Worm (Caenorhabditis elegans) whole organism, young adult: ENCODE data around the gene pcp-2.

Experiments used
- B0261.1 ChIP-seq: sonication (generic microtip); optimal IDR thresholded peaks from 2 replicates; lab custom pipeline; 2016; ENCODE audit warnings: mild to moderate bottlenecking, missing genetic modification characterization, moderate library complexity, missing compliant biosample characterization
- D2030.7 ChIP-seq: fragments of 200-800 bp; sonication (Bioruptor generic); IDR thresholded peaks from 2 replicates; pipeline ENCODE4 v1.3.6; 2022; ENCODE audit warnings: missing genetic modification reagents, missing genetic modification characterization, missing compliant biosample characterization
- F10E7.11 ChIP-seq: sonication (generic microtip); optimal IDR thresholded peaks from 2 replicates; lab custom pipeline; 2017; ENCODE audit warnings: mild to moderate bottlenecking, missing genetic modification characterization, moderate library complexity, missing compliant biosample characterization
- F22D6.2 ChIP-seq: sonication (generic microtip); optimal IDR thresholded peaks from 2 replicates; lab custom pipeline; 2016; ENCODE audit warnings: mild to moderate bottlenecking, missing genetic modification characterization, missing compliant biosample characterization
- F39B2.1 ChIP-seq: fragments of 200-800 bp; sonication (Bioruptor generic); IDR thresholded peaks from 2 replicates; pipeline ENCODE4 v1.3.6; 2022; ENCODE audit warnings: missing genetic modification reagents, missing genetic modification characterization, missing compliant biosample characterization
- F49E8.2 ChIP-seq: sonication (generic microtip); optimal IDR thresholded peaks from 3 replicates; lab custom pipeline; 2017; ENCODE audit warnings: missing genetic modification characterization, mild to moderate bottlenecking, missing compliant biosample characterization, antibody characterized with exemption, moderate library complexity; ENCODE audit not compliant: insufficient read depth
- Y56A3A.18 ChIP-seq: fragments of 200-800 bp; sonication (Bioruptor generic); IDR thresholded peaks from 2 replicates; pipeline ENCODE4 v1.3.6; 2022; ENCODE audit warnings: missing genetic modification reagents, missing genetic modification characterization, missing compliant biosample characterization
- Y67H2A.10 ChIP-seq: fragments of 200-800 bp; sonication (Bioruptor generic); conservative IDR thresholded peaks from 2 replicates; pipeline ENCODE4 v1.3.6; 2022; ENCODE audit warnings: missing genetic modification reagents, missing genetic modification characterization, missing compliant biosample characterization
- Y79H2A.3 ChIP-seq: fragments of 200-800 bp; sonication (Bioruptor generic); conservative IDR thresholded peaks from 2 replicates; pipeline ENCODE4 v1.3.6; 2022; ENCODE audit warnings: missing genetic modification reagents, missing genetic modification characterization, missing compliant biosample characterization
- ZK185.1 ChIP-seq: sonication (generic microtip); optimal IDR thresholded peaks from 2 replicates; lab custom pipeline; 2016; ENCODE audit warnings: mild to moderate bottlenecking, missing genetic modification characterization, missing compliant biosample characterization; ENCODE audit not compliant: poor library complexity, severe bottlenecking
- akir-1 ChIP-seq: fragments of 200-800 bp; sonication (Bioruptor generic); optimal IDR thresholded peaks from 2 replicates; lab custom pipeline; 2018; ENCODE audit warnings: mild to moderate bottlenecking, missing genetic modification characterization, moderate library complexity, missing compliant biosample characterization
- aptf-2 ChIP-seq: fragments of 200-800 bp; sonication (Bioruptor generic); conservative IDR thresholded peaks from 2 replicates; pipeline ENCODE4 v1.3.6; 2022; ENCODE audit warnings: missing genetic modification reagents, missing genetic modification characterization, missing compliant biosample characterization
- attf-3 ChIP-seq: fragments of 200-800 bp; sonication (Bioruptor generic); conservative IDR thresholded peaks from 2 replicates; pipeline ENCODE4 v1.3.6; 2022; ENCODE audit warnings: missing genetic modification reagents, missing genetic modification characterization, missing compliant biosample characterization
- bed-2 ChIP-seq: fragments of 200-800 bp; sonication (Bioruptor generic); IDR thresholded peaks from 2 replicates; pipeline ENCODE4 v1.3.6; 2022; ENCODE audit warnings: missing genetic modification reagents, missing genetic modification characterization, missing compliant biosample characterization
- ccch-3 ChIP-seq: fragments of 200-800 bp; sonication (Bioruptor generic); optimal IDR thresholded peaks from 2 replicates; lab custom pipeline; 2018; ENCODE audit warnings: mild to moderate bottlenecking, missing genetic modification characterization, missing compliant biosample characterization
- cebp-2 ChIP-seq: fragments of 200-800 bp; sonication (Bioruptor generic); IDR thresholded peaks from 2 replicates; pipeline ENCODE4 v1.3.6; 2022; ENCODE audit warnings: missing genetic modification characterization, missing compliant biosample characterization
- ceh-27 ChIP-seq: fragments of 200-800 bp; sonication (Bioruptor generic); optimal IDR thresholded peaks from 2 replicates; lab custom pipeline; 2018; ENCODE audit warnings: mild to moderate bottlenecking, missing genetic modification characterization, moderate library complexity, missing compliant biosample characterization
- ceh-58 ChIP-seq: fragments of 200-800 bp; sonication (Bioruptor generic); IDR thresholded peaks from 2 replicates; pipeline ENCODE4 v1.3.6; 2022; ENCODE audit warnings: missing genetic modification characterization, missing compliant biosample characterization
- ceh-91 ChIP-seq: fragments of 200-800 bp; sonication (Bioruptor generic); IDR thresholded peaks from 2 replicates; pipeline ENCODE4 v1.3.6; 2022; ENCODE audit warnings: missing genetic modification reagents, missing genetic modification characterization, missing compliant biosample characterization
- die-1 ChIP-seq: sonication (generic microtip); optimal IDR thresholded peaks from 2 replicates; lab custom pipeline; 2016; ENCODE audit warnings: missing genotype, mild to moderate bottlenecking, missing genetic modification characterization, missing compliant biosample characterization
- dpl-1 ChIP-seq: fragments of 150-350 bp; optimal IDR thresholded peaks from 2 replicates; lab custom pipeline; 2014; ENCODE audit warnings: missing biosample characterization, missing genetic modification reagents, missing genetic modification characterization
- efl-1 ChIP-seq: fragments of 150-350 bp; optimal IDR thresholded peaks from 2 replicates; lab custom pipeline; 2014; ENCODE audit warnings: missing biosample characterization, missing genetic modification reagents, missing genetic modification characterization
- fkh-3 ChIP-seq: sonication (generic microtip); optimal IDR thresholded peaks from 2 replicates; lab custom pipeline; 2016; ENCODE audit warnings: mild to moderate bottlenecking, missing genetic modification characterization, missing compliant biosample characterization
- him-1 ChIP-seq: sonication (generic microtip); optimal IDR thresholded peaks from 2 replicates; lab custom pipeline; 2016; ENCODE audit warnings: missing genotype, missing genetic modification reagents, missing genetic modification characterization, missing compliant biosample characterization
- hlh-26 ChIP-seq: fragments of 200-800 bp; sonication (Bioruptor generic); conservative IDR thresholded peaks from 2 replicates; pipeline ENCODE4 v1.3.6; 2022; ENCODE audit warnings: missing genetic modification reagents, missing genetic modification characterization, missing compliant biosample characterization
- hmg-1.2 ChIP-seq: fragments of 200-800 bp; sonication (Bioruptor generic); IDR thresholded peaks from 2 replicates; pipeline ENCODE4 v1.3.6; 2022; ENCODE audit warnings: missing genetic modification reagents, missing genetic modification characterization, missing compliant biosample characterization
- hrde-1 ChIP-seq: sonication (generic microtip); optimal IDR thresholded peaks from 2 replicates; lab custom pipeline; 2016; ENCODE audit warnings: missing genetic modification characterization, mild to moderate bottlenecking, missing compliant biosample characterization, moderate library complexity, missing genotype, missing genetic modification reagents, borderline replicate concordance
- let-526 ChIP-seq: fragments of 200-800 bp; sonication (Bioruptor generic); IDR thresholded peaks from 2 replicates; pipeline ENCODE4 v1.3.6; 2022; ENCODE audit warnings: missing genetic modification reagents, missing genetic modification characterization, missing compliant biosample characterization
- let-607 ChIP-seq, 2 experiments: fragments of 200-800 bp in 1 of 2; sonication (Bioruptor generic) in 1 of 2; sonication (generic microtip) in 1 of 2; optimal IDR thresholded peaks; 2 replicates each; lab custom pipeline; 2016 to 2018; ENCODE audit warnings: mild to moderate bottlenecking in 2 of 2, missing compliant biosample characterization in 2 of 2, missing genetic modification characterization in 2 of 2, moderate library complexity in 2 of 2, missing genotype in 1 of 2
- lin-54 ChIP-seq: fragments of 200-800 bp; sonication (Bioruptor generic); optimal IDR thresholded peaks from 2 replicates; lab custom pipeline; 2018; ENCODE audit warnings: mild to moderate bottlenecking, missing genetic modification characterization, missing compliant biosample characterization
- lir-1 ChIP-seq: fragments of 200-800 bp; sonication (Bioruptor generic); conservative IDR thresholded peaks from 2 replicates; pipeline ENCODE4 v1.3.6; 2022; ENCODE audit warnings: missing genetic modification reagents, missing genetic modification characterization, missing compliant biosample characterization
- lsy-27 ChIP-seq: sonication (generic microtip); optimal IDR thresholded peaks from 2 replicates; lab custom pipeline; 2017; ENCODE audit warnings: missing genetic modification characterization, mild to moderate bottlenecking, missing compliant biosample characterization, antibody characterized with exemption, missing genotype, borderline replicate concordance; ENCODE audit not compliant: insufficient read depth
- nfya-1 ChIP-seq: sonication (generic microtip); optimal IDR thresholded peaks from 2 replicates; lab custom pipeline; 2017; ENCODE audit warnings: antibody characterized with exemption, missing compliant biosample characterization, missing genetic modification characterization, borderline replicate concordance; ENCODE audit not compliant: insufficient read depth
- nhr-179 ChIP-seq: sonication (generic microtip); optimal IDR thresholded peaks from 2 replicates; lab custom pipeline; 2016; ENCODE audit warnings: mild to moderate bottlenecking, missing genetic modification characterization, missing compliant biosample characterization
- nhr-27 ChIP-seq: fragments of 200-800 bp; sonication (Bioruptor generic); optimal IDR thresholded peaks from 2 replicates; lab custom pipeline; 2018; ENCODE audit warnings: mild to moderate bottlenecking, missing genetic modification characterization, moderate library complexity, missing compliant biosample characterization
- pbrm-1 ChIP-seq: fragments of 200-800 bp; sonication (Bioruptor generic); IDR thresholded peaks from 2 replicates; pipeline ENCODE4 v1.3.6; 2022; ENCODE audit warnings: missing genetic modification reagents, missing genetic modification characterization, missing compliant biosample characterization
- rpc-1 ChIP-seq, 2 experiments: fragments of 150-350 bp in 1 of 2; sonication (generic microtip) in 1 of 2; optimal IDR thresholded peaks; 2 replicates each; lab custom pipeline; 2014 to 2018; ENCODE audit warnings: missing biosample characterization in 1 of 2, missing genetic modification characterization in 1 of 2, missing genetic modification reagents in 1 of 2, missing genotype in 1 of 2
- snpc-1.1 ChIP-seq: sonication (generic microtip); optimal IDR thresholded peaks from 2 replicates; lab custom pipeline; 2017; ENCODE audit warnings: missing genetic modification characterization, mild to moderate bottlenecking, missing compliant biosample characterization, antibody characterized with exemption, moderate library complexity, missing genotype, missing genetic modification reagents; ENCODE audit not compliant: insufficient read depth
- snpc-3.4 ChIP-seq: sonication (generic microtip); optimal IDR thresholded peaks from 2 replicates; lab custom pipeline; 2017; ENCODE audit warnings: missing genetic modification characterization, mild to moderate bottlenecking, missing compliant biosample characterization, antibody characterized with exemption, moderate library complexity, missing genotype, missing genetic modification reagents
- snpc-4 ChIP-seq, 5 experiments: fragments of 150-350 bp in 1 of 5; sonication (generic microtip) in 4 of 5; optimal IDR thresholded peaks; 2 replicates each; lab custom pipeline; 2014 to 2018; ENCODE audit warnings: missing genetic modification characterization in 5 of 5, missing biosample characterization in 3 of 5, antibody characterized with exemption in 2 of 5, mild to moderate bottlenecking in 2 of 5, missing compliant biosample characterization in 2 of 5, missing genotype in 2 of 5, moderate library complexity in 2 of 5, missing genetic modification reagents in 1 of 5
- somi-1 ChIP-seq: fragments of 200-800 bp; sonication (Bioruptor generic); optimal IDR thresholded peaks from 2 replicates; lab custom pipeline; 2018; ENCODE audit warnings: mild to moderate bottlenecking, missing genetic modification characterization, missing compliant biosample characterization
- xnd-1 ChIP-seq: sonication (generic microtip); optimal IDR thresholded peaks from 2 replicates; lab custom pipeline; 2016; ENCODE audit warnings: missing genotype, missing genetic modification reagents, missing genetic modification characterization, missing compliant biosample characterization
- zfh-2 ChIP-seq: fragments of 200-800 bp; sonication (Bioruptor generic); conservative IDR thresholded peaks from 2 replicates; pipeline ENCODE4 v1.3.6; 2022; ENCODE audit warnings: missing genetic modification reagents, missing genetic modification characterization, missing compliant biosample characterization
- ztf-18 ChIP-seq: sonication (generic microtip); optimal IDR thresholded peaks from 2 replicates; lab custom pipeline; 2016; ENCODE audit warnings: missing genotype, mild to moderate bottlenecking, missing genetic modification characterization, missing compliant biosample characterization
- ztf-26 ChIP-seq: sonication (generic microtip); optimal IDR thresholded peaks from 2 replicates; lab custom pipeline; 2017; ENCODE audit warnings: missing genetic modification characterization, missing compliant biosample characterization

pcp-2 gene

DNA sequence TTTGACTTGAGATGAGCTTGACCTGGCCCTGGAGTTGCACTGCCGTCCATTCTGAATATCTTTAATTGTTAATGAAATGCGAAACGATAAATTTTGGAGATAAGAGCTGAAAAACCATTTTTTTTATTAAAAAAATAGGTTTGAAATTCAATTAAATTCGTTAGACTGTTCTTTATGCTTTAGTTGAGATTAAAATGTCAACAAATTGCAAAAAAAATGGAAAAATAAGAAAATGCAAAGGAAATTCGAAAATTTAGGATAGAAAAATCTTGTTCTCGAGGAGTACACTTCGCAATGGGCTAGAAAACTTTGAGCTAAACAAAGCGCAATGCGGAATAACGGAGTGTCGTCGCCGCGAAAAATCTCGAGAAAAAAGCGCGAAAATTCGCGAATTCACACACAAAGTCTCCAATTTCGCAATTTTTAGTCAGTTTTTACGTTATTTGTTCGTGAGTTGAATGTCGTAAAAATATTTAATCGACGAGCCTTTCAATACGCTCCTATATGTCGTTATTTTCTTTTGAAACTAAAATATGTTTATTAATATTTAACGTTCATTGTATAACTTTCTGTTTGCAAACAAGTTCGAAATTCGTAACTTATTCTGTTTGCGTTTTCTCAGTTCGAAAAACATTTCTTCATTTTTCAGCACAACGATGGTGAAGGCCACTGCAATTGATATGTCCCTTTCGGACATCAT, 18.0 kb downstream of the pcp-2 start, which contains the start of the genes rpb-12 and aly-2 (continued):
- TF ChIP-seq Y67H2A.10 (GFP tag; lab: Robert Waterston, UW) = no peak
- TF ChIP-seq ccch-3 = no peak
- TF ChIP-seq him-1 = peak; percentile 75
- TF ChIP-seq nhr-27 (tag; lab: Kevin White, UChicago) = no peak
- no peak for TF ChIP-seq rpc-1 (optimal IDR thresholded peaks at IDR 0.05; lab: Kevin White, UChicago)
- TF ChIP-seq rpc-1 (tag; optimal IDR thresholded peaks at IDR 0.05; lab: Kevin White, UChicago) = no peak
- no peak for TF ChIP-seq hlh-26 (GFP tag; lab: Robert Waterston, UW)
- peak; percentile 95 for TF ChIP-seq efl-1
- TF ChIP-seq Y56A3A.18 (GFP tag; lab: Robert Waterston, UW) = no peak
- no peak for TF ChIP-seq die-1 (tag; lab: Kevin White, UChicago)
- no peak for TF ChIP-seq ZK185.1 (tag; lab: Kevin White, UChicago)
- no peak for TF ChIP-seq lsy-27 (tag; lab: Kevin White, UChicago)
- TF ChIP-seq F10E7.11 (tag; lab: Kevin White, UChicago) = no peak
- no peak for TF ChIP-seq nhr-179 (tag; lab: Kevin White, UChicago)
- no peak for TF ChIP-seq let-526 (GFP tag; lab: Robert Waterston, UW)
- peak; percentile 79 for TF ChIP-seq snpc-4 (GFP tag; optimal IDR thresholded peaks at IDR 0.05; lab: Kevin White, UChicago)
- TF ChIP-seq snpc-4 (tag; optimal IDR thresholded peaks at IDR 0.05; lab: Kevin White, UChicago) = peak; percentile 61 to 80 (median 64)
- TF ChIP-seq xnd-1 (tag; lab: Kevin White, UChicago) = peak; percentile 88
- TF ChIP-seq pbrm-1 = peak; percentile 75
- no peak for TF ChIP-seq aptf-2 (GFP tag; lab: Robert Waterston, UW)
- no peak for TF ChIP-seq B0261.1 (tag; lab: Kevin White, UChicago)
- TF ChIP-seq snpc-1.1 (tag; lab: Kevin White, UChicago) = peak; percentile 59
- no peak for TF ChIP-seq let-607 (tag; optimal IDR thresholded peaks at IDR 0.05; lab: Kevin White, UChicago)
- TF ChIP-seq attf-3 (GFP tag; lab: Robert Waterston, UW) = peak; percentile 100
- no peak for TF ChIP-seq ceh-58
- TF ChIP-seq Y79H2A.3 (GFP tag; lab: Robert Waterston, UW) = 0 out of 2 replicates have a peak, but pooled peaks have one; percentile 23
- peak; percentile 23 for TF ChIP-seq ceh-27 (GFP tag; lab: Kevin White, UChicago)
- peak; percentile 81 for TF ChIP-seq lin-54 (GFP tag; lab: Kevin White, UChicago)
- no peak for TF ChIP-seq akir-1
- peak; percentile 88 for TF ChIP-seq dpl-1 (GFP tag; lab: Kevin White, UChicago)
- TF ChIP-seq F22D6.2 (tag; lab: Kevin White, UChicago) = no peak
- TF ChIP-seq hrde-1 (tag; lab: Kevin White, UChicago) = no peak
- peak; percentile 65; the same call in 1 of the 2 replicates for TF ChIP-seq lir-1 (GFP tag; lab: Robert Waterston, UW)
- no peak for TF ChIP-seq somi-1 (GFP tag; lab: Kevin White, UChicago)
- no peak for TF ChIP-seq nfya-1 (tag; lab: Kevin White, UChicago)
- no peak for TF ChIP-seq bed-2
- TF ChIP-seq ztf-26 (tag; lab: Kevin White, UChicago) = no peak
- TF ChIP-seq cebp-2 (GFP tag; lab: Robert Waterston, UW) = no peak
- TF ChIP-seq hmg-1.2 (GFP tag; lab: Robert Waterston, UW) = peak; percentile 59
- TF ChIP-seq snpc-3.4 (tag; lab: Kevin White, UChicago) = peak; percentile 91
- TF ChIP-seq zfh-2 (GFP tag; lab: Robert Waterston, UW) = no peak
- no peak for TF ChIP-seq F39B2.1 (GFP tag; lab: Robert Waterston, UW)
- no peak for TF ChIP-seq fkh-3
- no peak for TF ChIP-seq ztf-18 (tag; lab: Kevin White, UChicago)
- peak; percentile 88 for TF ChIP-seq ceh-91 (GFP tag; lab: Robert Waterston, UW)
- TF ChIP-seq F49E8.2 (tag; lab: Kevin White, UChicago) = peak; percentile 64
- TF ChIP-seq D2030.7 (GFP tag; lab: Robert Waterston, UW) = peak; percentile 91
